Fruit fly (Drosophila melanogaster): ENCODE measurements around the gene CG5853.

- TF ChIP-seq tj (GFP tag; optimal IDR thresholded peaks at IDR 0.05) (peak; percentile 34), pad (GFP tag; optimal IDR thresholded peaks at IDR 0.05) (peak; percentile 12), kay (GFP tag; ENCODE audit: borderline replicate concordance) (no peak), CG11617 (GFP tag; optimal IDR thresholded peaks at IDR 0.05) (no peak), Clk (GFP tag; optimal IDR thresholded peaks at IDR 0.05) (no peak), CG7101 (tag; optimal IDR thresholded peaks at IDR 0.05) (no peak), bab1 (GFP tag; optimal IDR thresholded peaks at IDR 0.05) (peak; percentile 71), toe (GFP tag; optimal IDR thresholded peaks at IDR 0.05) (no peak), Mnt (GFP tag; optimal IDR thresholded peaks at IDR 0.05) (no peak), CG14711 (tag; optimal IDR thresholded peaks at IDR 0.05) (no peak), Hr96 (GFP tag; optimal IDR thresholded peaks at IDR 0.05) (no peak), ovo (GFP tag; optimal IDR thresholded peaks at IDR 0.05) (no peak), CG1620 (GFP tag; optimal IDR thresholded peaks at IDR 0.05) (no peak)
Measured at dm6 chr2L:9986402-9987350, 39.2 kb upstream of the CG5853 start.
